Fruit fly (Drosophila melanogaster): ENCODE measurements around the gene CG4928.
A peak's percentile ranks its signal among the peaks of the same experiment; 100 is the strongest.

The CG4928 gene

dm6 chrX:16912965-16913755, at the start of gene CG4928:
TSS of gene CG4928 (plus strand) at chrX:16913180.
- TF ChIP-seq Rel (GFP tag; optimal IDR thresholded peaks at IDR 0.05): no peak
- TF ChIP-seq Rel (tag; optimal IDR thresholded peaks at IDR 0.05): peak; percentile 30
- TF ChIP-seq N (GFP tag; optimal IDR thresholded peaks at IDR 0.05): no peak
- TF ChIP-seq rgr (GFP tag; optimal IDR thresholded peaks at IDR 0.05): no peak
- TF ChIP-seq Jra (GFP tag; optimal IDR thresholded peaks at IDR 0.05): no peak
- no peak for TF ChIP-seq sv (GFP tag; optimal IDR thresholded peaks at IDR 0.05)
- TF ChIP-seq OdsH (GFP tag; optimal IDR thresholded peaks at IDR 0.05): no peak
- no peak for TF ChIP-seq usp (GFP tag; optimal IDR thresholded peaks at IDR 0.05)
- peak; percentile 46 for TF ChIP-seq fru (GFP tag; optimal IDR thresholded peaks at IDR 0.05)
- no peak for TF ChIP-seq h (GFP tag; optimal IDR thresholded peaks at IDR 0.05)
- TF ChIP-seq dmrt93B (GFP tag; optimal IDR thresholded peaks at IDR 0.05): no peak
- no peak for TF ChIP-seq dl (GFP tag; optimal IDR thresholded peaks at IDR 0.05; ENCODE audit: insufficient read depth in 1 of 2, partially characterized antibody in 2 of 2)
- peak; percentile 16 for TF ChIP-seq Dif (GFP tag; optimal IDR thresholded peaks at IDR 0.05; ENCODE audit: partially characterized antibody)
- TF ChIP-seq CG32264 (GFP tag; optimal IDR thresholded peaks at IDR 0.05): no peak
- TF ChIP-seq Hr83 (GFP tag; optimal IDR thresholded peaks at IDR 0.05; ENCODE audit: poor library complexity, severe bottlenecking): no peak
- no peak for TF ChIP-seq CG9705 (GFP tag; optimal IDR thresholded peaks at IDR 0.05)

DNA sequence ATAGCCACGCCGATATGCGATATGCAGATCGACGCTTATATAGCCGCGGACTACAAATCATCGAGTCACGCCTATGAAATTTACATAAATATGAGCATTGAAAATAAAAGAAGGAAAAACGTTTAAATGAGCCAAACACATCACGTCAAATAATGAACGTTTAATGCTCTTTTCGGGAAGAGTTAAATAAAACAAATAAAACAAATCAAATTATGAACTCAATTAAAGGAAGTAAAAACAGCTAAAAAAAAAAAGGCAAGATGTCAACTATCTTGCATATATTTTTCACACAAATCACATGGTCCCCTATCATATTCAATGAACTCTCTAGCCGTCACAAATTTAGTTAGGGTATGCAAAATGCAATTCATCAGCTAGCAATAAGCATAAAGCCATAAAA, 45.4 kb upstream of the CG4928 start:
- TF ChIP-seq Dif (GFP tag; optimal IDR thresholded peaks at IDR 0.05; ENCODE audit: partially characterized antibody): no peak
- TF ChIP-seq CrebA (GFP tag; optimal IDR thresholded peaks at IDR 0.05; ENCODE audit: borderline replicate concordance): no peak
- no peak for TF ChIP-seq fru (GFP tag; optimal IDR thresholded peaks at IDR 0.05)
- TF ChIP-seq Abd-B (GFP tag; optimal IDR thresholded peaks at IDR 0.05): no peak
- no peak for TF ChIP-seq OdsH (GFP tag; optimal IDR thresholded peaks at IDR 0.05)
- no peak for TF ChIP-seq h (GFP tag; optimal IDR thresholded peaks at IDR 0.05)

dm6 chrX:16871808-16872207, 41.2 kb upstream of the CG4928 start:
- TF ChIP-seq Vsx2 (GFP tag; optimal IDR thresholded peaks at IDR 0.05; ENCODE audit: partially characterized antibody) (no peak), Abd-B (GFP tag; optimal IDR thresholded peaks at IDR 0.05) (no peak), lola (GFP tag; optimal IDR thresholded peaks at IDR 0.05) (no peak), fru (GFP tag; optimal IDR thresholded peaks at IDR 0.05) (peak; percentile 55), OdsH (GFP tag; optimal IDR thresholded peaks at IDR 0.05) (peak; percentile 34), h (GFP tag; optimal IDR thresholded peaks at IDR 0.05) (peak; percentile 29), GATAd (GFP tag; optimal IDR thresholded peaks at IDR 0.05) (no peak), sage (GFP tag; optimal IDR thresholded peaks at IDR 0.05) (no peak), foxo (GFP tag; optimal IDR thresholded peaks at IDR 0.05) (peak in 1 of 2 experiments; percentile 14), ey (GFP tag; optimal IDR thresholded peaks at IDR 0.05) (peak; percentile 41), Dif (GFP tag; optimal IDR thresholded peaks at IDR 0.05; ENCODE audit: partially characterized antibody) (no peak), br (GFP tag; optimal IDR thresholded peaks at IDR 0.05) (peak; percentile 23), HLH106 (tag; optimal IDR thresholded peaks at IDR 0.05) (peak; percentile 18), rgr (GFP tag; optimal IDR thresholded peaks at IDR 0.05) (no peak), Rel (GFP tag; optimal IDR thresholded peaks at IDR 0.05) (no peak), Rel (tag; optimal IDR thresholded peaks at IDR 0.05) (no peak), Myc (optimal IDR thresholded peaks at IDR 0.05) (no peak), usp (GFP tag; optimal IDR thresholded peaks at IDR 0.05) (no peak), Hr78 (GFP tag; optimal IDR thresholded peaks at IDR 0.05) (no peak)

dm6 chrX:16873053-16873452, 39.9 kb upstream of the CG4928 start:
- peak; percentile 33 for TF ChIP-seq Sp1 (GFP tag; optimal IDR thresholded peaks at IDR 0.05)
- no peak for TF ChIP-seq fru (GFP tag; optimal IDR thresholded peaks at IDR 0.05)
- TF ChIP-seq Hnf4 (GFP tag; optimal IDR thresholded peaks at IDR 0.05): no peak
- TF ChIP-seq HLH106 (tag; optimal IDR thresholded peaks at IDR 0.05): peak; percentile 23
- peak; percentile 12 for TF ChIP-seq dmrt93B (GFP tag; optimal IDR thresholded peaks at IDR 0.05)
- TF ChIP-seq psq (GFP tag; optimal IDR thresholded peaks at IDR 0.05): peak; percentile 19
